Worm (Caenorhabditis elegans): Measurements from ENCODE around the gene nfu-1.

DNA sequence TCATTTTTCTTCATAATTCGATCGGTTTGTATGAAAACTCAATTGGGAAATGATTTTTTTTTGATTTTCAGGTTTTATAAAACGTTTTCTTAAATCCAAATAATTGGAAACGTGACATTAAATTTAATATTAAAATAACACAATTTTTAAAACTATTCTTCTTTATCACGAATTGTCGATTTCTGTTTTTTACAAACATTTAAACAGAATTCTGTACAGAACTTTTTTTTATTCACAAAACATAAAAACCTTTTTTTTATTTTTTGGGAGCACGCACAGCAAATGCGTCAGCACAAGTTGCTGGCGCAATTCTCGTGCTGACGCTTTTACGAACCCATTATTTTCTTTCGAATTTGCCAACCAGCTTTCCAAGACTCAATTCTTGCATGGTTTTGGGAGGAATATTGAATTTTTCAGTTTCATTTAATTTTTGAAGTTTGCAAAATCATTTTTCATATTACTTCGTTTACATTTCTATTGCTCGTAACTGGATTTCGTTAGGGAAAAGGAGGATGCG is 13.4 kb upstream of the nfu-1 start, which contains the start of gene mpz-5:
- no peak for TF ChIP-seq fkh-2 (tag; optimal IDR thresholded peaks at IDR 0.05)
- TF ChIP-seq egl-27 (tag; optimal IDR thresholded peaks at IDR 0.05): no peak
- TF ChIP-seq ama-1 (optimal IDR thresholded peaks at IDR 0.05): no peak
- TF ChIP-seq hmg-11 (tag; optimal IDR thresholded peaks at IDR 0.05): peak; percentile 78
- TF ChIP-seq nhr-11 (tag; optimal IDR thresholded peaks at IDR 0.05): no peak
- TF ChIP-seq nhr-237 (tag; optimal IDR thresholded peaks at IDR 0.05): no peak
- no peak for TF ChIP-seq nhr-12 (tag; optimal IDR thresholded peaks at IDR 0.05)
- peak; percentile 60 for TF ChIP-seq snpc-4 (tag; optimal IDR thresholded peaks at IDR 0.05)
- TF ChIP-seq skn-1 (tag; optimal IDR thresholded peaks at IDR 0.05): no peak
- TF ChIP-seq fkh-10 (GFP tag; optimal IDR thresholded peaks at IDR 0.05): no peak
- TF ChIP-seq aly-2 (tag; optimal IDR thresholded peaks at IDR 0.05): no peak
- TF ChIP-seq R02D3.7 (tag; optimal IDR thresholded peaks at IDR 0.05): peak; percentile 13
- TF ChIP-seq fos-1 (tag; optimal IDR thresholded peaks at IDR 0.05): no peak
